Worm (Caenorhabditis elegans) whole organism, L4 larva: ENCODE measurements around the gene Y27F2A.10.
"Not testable (repeated sequence)": the region's sequence is repeated elsewhere in the genome, so short reads cannot be mapped to it uniquely, and the experiment has no call there.

Source experiments
- F26F4.8 ChIP-seq: fragments of 200-800 bp; sonication (Bioruptor generic); conservative IDR thresholded peaks from 2 replicates; pipeline ENCODE4 v1.3.6; 2022; ENCODE audit warnings: missing genetic modification characterization, missing compliant biosample characterization
- aly-2 ChIP-seq: sonication (generic microtip); optimal IDR thresholded peaks from 2 replicates; lab custom pipeline; 2018; ENCODE audit warnings: missing biosample characterization, missing genetic modification characterization
- ceh-62 ChIP-seq: sonication (generic microtip); optimal IDR thresholded peaks from 2 replicates; lab custom pipeline; 2017; ENCODE audit warnings: missing biosample characterization, missing genetic modification characterization
- ceh-82 ChIP-seq: sonication (generic microtip); optimal IDR thresholded peaks from 2 replicates; lab custom pipeline; 2017; ENCODE audit warnings: missing biosample characterization, missing genetic modification characterization
- daf-19 ChIP-seq: fragments of 200-800 bp; sonication (Bioruptor generic); conservative IDR thresholded peaks from 2 replicates; pipeline ENCODE4 v1.3.6; 2022; ENCODE audit warnings: missing genetic modification characterization, missing compliant biosample characterization
- egl-27 ChIP-seq: sonication (generic microtip); optimal IDR thresholded peaks from 3 replicates; lab custom pipeline; 2017; ENCODE audit warnings: missing biosample characterization, missing genetic modification reagents, missing genetic modification characterization
- nhr-11 ChIP-seq: fragments of 150-350 bp; optimal IDR thresholded peaks from 2 replicates; lab custom pipeline; 2014; ENCODE audit warnings: missing biosample characterization, missing genetic modification characterization
- pqm-1 ChIP-seq: sonication (generic microtip); optimal IDR thresholded peaks from 2 replicates; lab custom pipeline; 2017; ENCODE audit warnings: missing biosample characterization, missing genetic modification characterization
- skn-1 ChIP-seq: fragments of 150-350 bp; optimal IDR thresholded peaks from 2 replicates; lab custom pipeline; 2014; ENCODE audit warnings: missing biosample characterization, missing genetic modification characterization
- snpc-1.2 ChIP-seq: fragments of 200-800 bp; sonication (Bioruptor generic); IDR thresholded peaks from 2 replicates; pipeline ENCODE4 v1.3.6; 2022; ENCODE audit warnings: missing genetic modification reagents, missing genetic modification characterization, missing compliant biosample characterization

DNA sequence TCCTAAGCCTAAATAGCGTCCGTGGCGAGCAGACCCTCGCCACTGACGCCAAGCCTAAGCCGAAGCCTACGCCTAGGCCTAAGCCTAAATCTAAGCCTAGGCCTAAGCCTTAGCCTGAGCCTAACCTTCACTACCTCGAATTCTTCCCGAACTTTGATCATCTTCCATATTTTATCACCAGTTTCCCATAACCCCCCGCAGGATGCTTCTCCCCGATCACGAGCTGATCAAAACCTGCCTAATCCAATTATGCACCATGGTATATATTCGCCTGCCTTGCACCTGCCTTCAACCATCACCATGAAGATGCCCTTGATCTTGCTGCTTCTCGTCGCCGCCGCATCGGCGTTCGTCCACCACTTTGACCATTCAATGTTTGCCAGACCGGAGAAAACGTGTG lies 45.3 kb downstream of the Y27F2A.10 start, which contains the start of gene ins-31:
- TF ChIP-seq F26F4.8 (GFP tag; lab: Robert Waterston, UW); nhr-11; daf-19 (GFP tag; lab: Robert Waterston, UW); ceh-62 (tag; lab: Kevin White, UChicago); pqm-1 (tag; lab: Kevin White, UChicago); snpc-1.2 (GFP tag; lab: Robert Waterston, UW); ceh-82 (tag; lab: Kevin White, UChicago); egl-27 (tag; lab: Kevin White, UChicago); skn-1 (tag; lab: Kevin White, UChicago); aly-2 (tag; lab: Kevin White, UChicago): not testable (repeated sequence)
